Worm (Caenorhabditis elegans): ENCODE measurements around the gene H20J04.7.

The H20J04.7 gene

ce11 chrII:4358765-4359164, 3.6 kb upstream of the H20J04.7 start, which contains the start of gene lat-2:
Gene lat-2 (plus strand): TSS chrII:4359065.
- TF ChIP-seq sea-1 (GFP tag; conservative IDR thresholded peaks at IDR 0.05) (no peak), scrt-1 (GFP tag; IDR thresholded peaks at IDR 0.05) (no peak), tra-4 (tag; optimal IDR thresholded peaks at IDR 0.05) (no peak), ets-7 (tag; optimal IDR thresholded peaks at IDR 0.05) (no peak), tbx-11 (GFP tag; IDR thresholded peaks at IDR 0.05) (no peak), tbx-37 (GFP tag; conservative IDR thresholded peaks at IDR 0.05) (no peak), hnd-1 (tag; optimal IDR thresholded peaks at IDR 0.05) (no peak)

- no peak for TF ChIP-seq tbx-11 (GFP tag; IDR thresholded peaks at IDR 0.05)
- no peak for TF ChIP-seq hmg-4 (GFP tag; optimal IDR thresholded peaks at IDR 0.05)
- no peak for TF ChIP-seq hmbx-1 (tag; optimal IDR thresholded peaks at IDR 0.05)
- no peak for TF ChIP-seq tra-4 (tag; optimal IDR thresholded peaks at IDR 0.05)
- no peak for TF ChIP-seq ets-7 (tag; optimal IDR thresholded peaks at IDR 0.05)
- TF ChIP-seq tbx-37 (GFP tag; conservative IDR thresholded peaks at IDR 0.05) = no peak
- no peak for TF ChIP-seq hnd-1 (tag; optimal IDR thresholded peaks at IDR 0.05)
- TF ChIP-seq scrt-1 (GFP tag; IDR thresholded peaks at IDR 0.05) = no peak
- TF ChIP-seq aly-1 (tag; optimal IDR thresholded peaks at IDR 0.05) = no peak
Measured at ce11 chrII:4350888-4351287, 4.2 kb downstream of the H20J04.7 start, which contains the start of gene H20J04.9. Gene H20J04.9 (plus strand): TSS chrII:4351188.

ce11 chrII:4344317-4344716, 10.8 kb downstream of the H20J04.7 start:
- TF ChIP-seq B0310.2 (tag; optimal IDR thresholded peaks at IDR 0.05) (no peak), F13C5.2 (tag; optimal IDR thresholded peaks at IDR 0.05) (no peak), scrt-1 (GFP tag; IDR thresholded peaks at IDR 0.05) (no peak), tbx-37 (GFP tag; conservative IDR thresholded peaks at IDR 0.05) (no peak), ceh-13 (GFP tag; optimal IDR thresholded peaks at IDR 0.05) (no peak), ceh-36 (tag; optimal IDR thresholded peaks at IDR 0.05) (no peak), hmg-4 (GFP tag; optimal IDR thresholded peaks at IDR 0.05) (no peak)

- TF ChIP-seq flt-1 (GFP tag; IDR thresholded peaks at IDR 0.05) (no peak), ama-1 (optimal IDR thresholded peaks at IDR 0.05) (no peak), ets-7 (tag; optimal IDR thresholded peaks at IDR 0.05) (no peak), pes-1 (GFP tag; IDR thresholded peaks at IDR 0.05) (no peak), tbx-37 (GFP tag; conservative IDR thresholded peaks at IDR 0.05) (no peak), aly-1 (tag; optimal IDR thresholded peaks at IDR 0.05) (no peak), sea-1 (GFP tag; conservative IDR thresholded peaks at IDR 0.05) (no peak), hmg-4 (GFP tag; optimal IDR thresholded peaks at IDR 0.05) (no peak), F13C5.2 (tag; optimal IDR thresholded peaks at IDR 0.05) (no peak), scrt-1 (GFP tag; IDR thresholded peaks at IDR 0.05) (no peak), B0310.2 (tag; optimal IDR thresholded peaks at IDR 0.05) (no peak), hmbx-1 (tag; optimal IDR thresholded peaks at IDR 0.05) (no peak), ceh-13 (GFP tag; optimal IDR thresholded peaks at IDR 0.05) (no peak), tbx-11 (GFP tag; IDR thresholded peaks at IDR 0.05) (no peak), tra-4 (tag; optimal IDR thresholded peaks at IDR 0.05) (no peak)
Measured at ce11 chrII:4341484-4341883, 13.6 kb downstream of the H20J04.7 start.

- no peak for TF ChIP-seq ceh-36 (tag; optimal IDR thresholded peaks at IDR 0.05)
- no peak for TF ChIP-seq hmbx-1 (tag; optimal IDR thresholded peaks at IDR 0.05)
- TF ChIP-seq hnd-1 (tag; optimal IDR thresholded peaks at IDR 0.05) = no peak
- no peak for TF ChIP-seq ama-1 (optimal IDR thresholded peaks at IDR 0.05)
- no peak for TF ChIP-seq tra-4 (tag; optimal IDR thresholded peaks at IDR 0.05)
- TF ChIP-seq sea-1 (GFP tag; conservative IDR thresholded peaks at IDR 0.05) = no peak
- no peak for TF ChIP-seq ets-7 (tag; optimal IDR thresholded peaks at IDR 0.05)
- no peak for TF ChIP-seq F13C5.2 (tag; optimal IDR thresholded peaks at IDR 0.05)
Measured at ce11 chrII:4339882-4340281, 15.2 kb downstream of the H20J04.7 start, which contains the start of gene athp-2. Gene athp-2 (plus strand): TSS chrII:4340182.

- no peak for TF ChIP-seq hmg-4 (GFP tag; optimal IDR thresholded peaks at IDR 0.05)
- TF ChIP-seq B0310.2 (tag; optimal IDR thresholded peaks at IDR 0.05) = no peak
- no peak for TF ChIP-seq ets-7 (tag; optimal IDR thresholded peaks at IDR 0.05)
Measured at ce11 chrII:4337731-4338130, 17.4 kb downstream of the H20J04.7 start.

- no peak for TF ChIP-seq ama-1 (optimal IDR thresholded peaks at IDR 0.05)
- TF ChIP-seq tbx-11 (GFP tag; IDR thresholded peaks at IDR 0.05) = no peak
- TF ChIP-seq hnd-1 (tag; optimal IDR thresholded peaks at IDR 0.05) = no peak
- no peak for TF ChIP-seq ceh-36 (tag; optimal IDR thresholded peaks at IDR 0.05)
- TF ChIP-seq ceh-13 (GFP tag; optimal IDR thresholded peaks at IDR 0.05) = no peak
- TF ChIP-seq scrt-1 (GFP tag; IDR thresholded peaks at IDR 0.05) = no peak
- no peak for TF ChIP-seq hmbx-1 (tag; optimal IDR thresholded peaks at IDR 0.05)
- TF ChIP-seq F13C5.2 (tag; optimal IDR thresholded peaks at IDR 0.05) = no peak
- no peak for TF ChIP-seq aly-1 (tag; optimal IDR thresholded peaks at IDR 0.05)
- TF ChIP-seq tra-4 (tag; optimal IDR thresholded peaks at IDR 0.05) = no peak
- no peak for TF ChIP-seq hmg-4 (GFP tag; optimal IDR thresholded peaks at IDR 0.05)
Measured at ce11 chrII:4334448-4334847, 20.7 kb downstream of the H20J04.7 start, which contains the start of gene madf-3. Gene madf-3 (plus strand): TSS chrII:4334748.

ce11 chrII:4328716-4329115, 26.4 kb downstream of the H20J04.7 start, which contains the start of gene H20J04.4:
Gene H20J04.4 (plus strand): TSS chrII:4329016.
- TF ChIP-seq tbx-37 (GFP tag; conservative IDR thresholded peaks at IDR 0.05) (no peak), hnd-1 (tag; optimal IDR thresholded peaks at IDR 0.05) (no peak), ceh-13 (GFP tag; optimal IDR thresholded peaks at IDR 0.05) (no peak), ama-1 (optimal IDR thresholded peaks at IDR 0.05) (no peak), hmg-4 (GFP tag; optimal IDR thresholded peaks at IDR 0.05) (no peak), F13C5.2 (tag; optimal IDR thresholded peaks at IDR 0.05) (no peak), tbx-11 (GFP tag; IDR thresholded peaks at IDR 0.05) (no peak), flt-1 (GFP tag; IDR thresholded peaks at IDR 0.05) (no peak), pes-1 (GFP tag; IDR thresholded peaks at IDR 0.05) (no peak), B0310.2 (tag; optimal IDR thresholded peaks at IDR 0.05) (no peak), tra-4 (tag; optimal IDR thresholded peaks at IDR 0.05) (no peak), ets-7 (tag; optimal IDR thresholded peaks at IDR 0.05) (no peak), hmbx-1 (tag; optimal IDR thresholded peaks at IDR 0.05) (no peak), sea-1 (GFP tag; conservative IDR thresholded peaks at IDR 0.05) (no peak), ceh-36 (tag; optimal IDR thresholded peaks at IDR 0.05) (no peak)
